Worm (Caenorhabditis elegans) whole organism, late embryonic: ENCODE results near the gene gur-3.

Experiments
- C38D4.7 ChIP-seq: fragments of 200-800 bp; sonication (Bioruptor generic); optimal IDR thresholded peaks from 2 replicates; lab custom pipeline; 2018; ENCODE audit warnings: mild to moderate bottlenecking, missing genetic modification characterization, moderate library complexity, missing compliant biosample characterization
- F13H6.1 ChIP-seq: sonication (generic microtip); optimal IDR thresholded peaks from 2 replicates; lab custom pipeline; 2016; ENCODE audit warnings: missing genetic modification characterization, missing compliant biosample characterization
- T23F11.4 ChIP-seq: fragments of 200-800 bp; sonication (Bioruptor generic); optimal IDR thresholded peaks from 2 replicates; lab custom pipeline; 2018; ENCODE audit warnings: mild to moderate bottlenecking, missing genetic modification characterization, missing compliant biosample characterization
- Y22D7AL.16 ChIP-seq: sonication (generic microtip); optimal IDR thresholded peaks from 2 replicates; lab custom pipeline; 2016; ENCODE audit warnings: missing genetic modification characterization, missing compliant biosample characterization
- ahr-1 ChIP-seq: sonication (generic microtip); optimal IDR thresholded peaks from 2 replicates; lab custom pipeline; 2016; ENCODE audit warnings: missing genetic modification characterization, missing compliant biosample characterization
- ceh-19 ChIP-seq: fragments of 200-800 bp; sonication (Bioruptor generic); optimal IDR thresholded peaks from 2 replicates; lab custom pipeline; 2018; ENCODE audit warnings: mild to moderate bottlenecking, missing genetic modification characterization, missing compliant biosample characterization
- ceh-30 ChIP-seq: fragments of 150-350 bp; optimal IDR thresholded peaks from 2 replicates; lab custom pipeline; 2014; ENCODE audit warnings: missing biosample characterization, missing genetic modification characterization
- ceh-31 ChIP-seq: sonication (generic microtip); optimal IDR thresholded peaks from 2 replicates; lab custom pipeline; 2016; ENCODE audit warnings: missing genetic modification characterization, missing compliant biosample characterization
- ceh-48 ChIP-seq: sonication (generic microtip); optimal IDR thresholded peaks from 2 replicates; lab custom pipeline; 2016; ENCODE audit warnings: missing genetic modification characterization, inconsistent platforms, missing compliant biosample characterization
- ceh-6 ChIP-seq: fragments of 200-800 bp; sonication (Bioruptor generic); optimal IDR thresholded peaks from 2 replicates; lab custom pipeline; 2018; ENCODE audit warnings: mild to moderate bottlenecking, missing genetic modification characterization, missing compliant biosample characterization
- che-1 ChIP-seq: sonication (generic microtip); optimal IDR thresholded peaks from 2 replicates; lab custom pipeline; 2016; ENCODE audit warnings: mild to moderate bottlenecking, missing genetic modification characterization, missing compliant biosample characterization
- dve-1 ChIP-seq: sonication (generic microtip); optimal IDR thresholded peaks from 2 replicates; lab custom pipeline; 2017; ENCODE audit warnings: antibody characterized with exemption, mild to moderate bottlenecking, missing genetic modification characterization, missing compliant biosample characterization
- elt-4 ChIP-seq: sonication (generic microtip); optimal IDR thresholded peaks from 2 replicates; lab custom pipeline; 2016; ENCODE audit warnings: missing genetic modification characterization, missing compliant biosample characterization
- fkh-10 ChIP-seq: fragments of 150-350 bp; optimal IDR thresholded peaks from 2 replicates; lab custom pipeline; 2014; ENCODE audit warnings: missing biosample characterization, missing genetic modification reagents, missing genetic modification characterization
- fkh-6 ChIP-seq: sonication (generic microtip); optimal IDR thresholded peaks from 2 replicates; lab custom pipeline; 2016; ENCODE audit warnings: missing genetic modification characterization, missing compliant biosample characterization
- gmeb-2 ChIP-seq: sonication (generic microtip); optimal IDR thresholded peaks from 2 replicates; lab custom pipeline; 2016; ENCODE audit warnings: missing genetic modification characterization, inconsistent platforms, missing compliant biosample characterization
- hlh-13 ChIP-seq: fragments of 200-800 bp; sonication (Bioruptor generic); optimal IDR thresholded peaks from 2 replicates; lab custom pipeline; 2018; ENCODE audit warnings: mild to moderate bottlenecking, missing genetic modification characterization, missing compliant biosample characterization
- hlh-15 ChIP-seq: sonication (generic microtip); optimal IDR thresholded peaks from 2 replicates; lab custom pipeline; 2016; ENCODE audit warnings: missing genetic modification characterization, missing compliant biosample characterization
- hlh-30 ChIP-seq: sonication (generic microtip); optimal IDR thresholded peaks from 2 replicates; lab custom pipeline; 2017; ENCODE audit warnings: antibody characterized with exemption, missing genetic modification characterization, missing compliant biosample characterization; ENCODE audit not compliant: insufficient read depth
- hlh-8 ChIP-seq: sonication (generic microtip); optimal IDR thresholded peaks from 2 replicates; lab custom pipeline; 2016; ENCODE audit warnings: missing genotype, missing genetic modification characterization, missing compliant biosample characterization
- lin-11 ChIP-seq: fragments of 200-800 bp; sonication (Bioruptor generic); optimal IDR thresholded peaks from 2 replicates; lab custom pipeline; 2018; ENCODE audit warnings: mild to moderate bottlenecking, missing genetic modification characterization, missing compliant biosample characterization
- madf-2 ChIP-seq: sonication (generic microtip); optimal IDR thresholded peaks from 2 replicates; lab custom pipeline; 2017; ENCODE audit warnings: missing genetic modification characterization, missing compliant biosample characterization
- nfya-1 ChIP-seq: sonication (generic microtip); optimal IDR thresholded peaks from 2 replicates; lab custom pipeline; 2017; ENCODE audit warnings: missing genetic modification characterization, mild to moderate bottlenecking, missing compliant biosample characterization, antibody characterized with exemption, moderate library complexity
- nhr-11 ChIP-seq: fragments of 150-350 bp; optimal IDR thresholded peaks from 2 replicates; lab custom pipeline; 2014; ENCODE audit warnings: missing biosample characterization, missing genetic modification characterization
- npax-4 ChIP-seq: sonication (generic microtip); optimal IDR thresholded peaks from 2 replicates; lab custom pipeline; 2016; ENCODE audit warnings: missing genetic modification characterization, missing compliant biosample characterization
- odd-2 ChIP-seq: sonication (generic microtip); optimal IDR thresholded peaks from 2 replicates; lab custom pipeline; 2017; ENCODE audit warnings: antibody characterized with exemption, mild to moderate bottlenecking, missing genetic modification characterization, missing compliant biosample characterization
- pat-9 ChIP-seq: fragments of 200-800 bp; sonication (Bioruptor generic); optimal IDR thresholded peaks from 2 replicates; lab custom pipeline; 2018; ENCODE audit warnings: mild to moderate bottlenecking, missing genetic modification characterization, moderate library complexity, missing compliant biosample characterization
- pha-2 ChIP-seq: sonication (generic microtip); optimal IDR thresholded peaks from 2 replicates; lab custom pipeline; 2017; ENCODE audit warnings: mild to moderate bottlenecking, missing genetic modification characterization, missing compliant biosample characterization
- pha-4 ChIP-seq: fragments of 150-350 bp; optimal IDR thresholded peaks from 2 replicates; lab custom pipeline; 2018; ENCODE audit warnings: missing biosample characterization, missing genetic modification reagents, missing genetic modification characterization
- pqm-1 ChIP-seq: sonication (generic microtip); optimal IDR thresholded peaks from 2 replicates; lab custom pipeline; 2016; ENCODE audit warnings: missing genetic modification characterization, missing compliant biosample characterization
- tbx-7 ChIP-seq: sonication (generic microtip); optimal IDR thresholded peaks from 2 replicates; lab custom pipeline; 2016; ENCODE audit warnings: missing genotype, missing genetic modification characterization, missing compliant biosample characterization
- ttx-3 ChIP-seq: sonication (generic microtip); optimal IDR thresholded peaks from 2 replicates; lab custom pipeline; 2016; ENCODE audit warnings: missing genetic modification reagents, missing genetic modification characterization, missing compliant biosample characterization
- unc-86 ChIP-seq: sonication (generic microtip); optimal IDR thresholded peaks from 2 replicates; lab custom pipeline; 2016; ENCODE audit warnings: missing genetic modification characterization, missing compliant biosample characterization
- zip-5 ChIP-seq: sonication (generic microtip); optimal IDR thresholded peaks from 2 replicates; lab custom pipeline; 2016; ENCODE audit warnings: missing genetic modification characterization, missing compliant biosample characterization
- ztf-16 ChIP-seq: sonication (generic microtip); optimal IDR thresholded peaks from 2 replicates; lab custom pipeline; 2017; ENCODE audit warnings: missing genetic modification characterization, missing compliant biosample characterization

Gene gur-3

DNA sequence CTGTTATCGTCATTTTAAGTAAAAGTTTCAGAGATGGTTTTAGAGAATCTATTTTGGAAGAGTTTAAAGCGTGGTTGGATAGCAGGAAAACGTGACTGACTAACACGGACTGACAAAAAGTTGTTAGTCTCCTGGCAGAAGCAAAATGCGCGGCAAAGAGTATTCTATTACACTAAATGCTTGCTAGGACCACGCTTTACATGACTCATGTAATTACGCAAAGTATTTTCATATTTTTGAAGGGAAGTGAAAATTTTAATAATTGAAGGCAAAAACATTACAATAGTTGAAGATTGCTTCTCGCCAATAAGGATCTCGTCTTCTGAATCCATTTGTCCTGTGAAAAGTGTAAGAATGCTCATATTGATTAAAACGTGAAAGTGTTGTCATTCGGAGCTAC is at the start of gene gur-3:
Gene gur-3, minus strand, starts transcription at position 101 of the 400 bp plus-strand sequence.
- TF ChIP-seq madf-2 (no peak), tbx-7 (no peak), ceh-30 (no peak), hlh-13 (GFP tag; lab: Kevin White, UChicago) (no peak), pqm-1 (no peak), odd-2 (tag; lab: Kevin White, UChicago) (no peak), ceh-31 (tag; lab: Kevin White, UChicago) (no peak), nfya-1 (no peak)

DNA sequence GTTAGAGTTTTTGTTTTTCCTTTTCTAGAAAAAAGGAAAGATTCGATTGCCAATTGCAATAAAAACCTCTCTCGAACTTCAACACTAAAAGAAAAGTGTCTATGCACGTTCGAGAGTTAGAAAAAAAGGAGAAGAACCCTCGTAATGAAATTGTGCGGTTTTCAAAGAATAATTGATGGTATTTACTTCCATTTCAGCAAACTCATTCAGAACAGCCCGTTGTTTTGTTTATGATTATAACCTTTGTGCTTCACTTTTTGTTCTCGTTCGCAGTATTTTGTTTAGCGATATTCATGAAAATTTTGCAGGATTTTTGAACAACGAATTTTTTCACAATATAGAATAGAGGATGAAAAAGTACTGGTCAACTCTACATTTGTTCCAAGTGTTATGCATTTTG is 47.9 kb upstream of the gur-3 start, which contains the start of gene lgc-41:
Gene lgc-41, plus strand, starts transcription at position 301 of the 400 bp plus-strand sequence.
- TF ChIP-seq fkh-10 (no peak), ttx-3 (no peak), ahr-1 (tag; lab: Kevin White, UChicago) (no peak), ztf-16 (tag; lab: Kevin White, UChicago) (no peak), ceh-48 (no peak), F13H6.1 (tag; lab: Kevin White, UChicago) (no peak), lin-11 (tag; lab: Kevin White, UChicago) (no peak), unc-86 (no peak), gmeb-2 (tag; lab: Kevin White, UChicago) (no peak), zip-5 (tag; lab: Kevin White, UChicago) (no peak), dve-1 (tag; lab: Kevin White, UChicago) (no peak), ceh-19 (GFP tag; lab: Kevin White, UChicago) (no peak)

DNA sequence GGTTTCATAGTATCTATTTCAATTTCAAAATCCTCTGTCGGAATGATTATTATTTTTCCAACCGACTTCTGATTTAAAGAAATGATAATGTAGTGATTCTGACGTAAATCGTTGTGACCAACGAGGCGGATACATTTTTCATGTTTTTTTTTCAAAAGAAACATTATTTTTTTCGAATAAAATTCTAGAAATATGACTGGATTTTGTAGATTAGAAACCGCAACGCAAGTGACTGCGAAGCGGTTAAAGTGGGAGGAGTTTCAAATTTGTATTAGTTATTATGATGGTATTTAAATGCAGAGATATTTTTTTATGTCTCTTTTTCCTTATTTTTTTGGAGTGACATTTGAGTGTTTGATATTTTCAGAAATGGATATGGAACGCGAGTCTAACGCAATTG is 40.9 kb upstream of the gur-3 start, which contains the start of gene C39B10.5:
Gene C39B10.5, plus strand, starts transcription at position 362 of the 400 bp plus-strand sequence.
- TF ChIP-seq pha-4 (tag; lab: Kevin White, UChicago) (no peak), hlh-15 (tag; lab: Kevin White, UChicago) (no peak)

DNA sequence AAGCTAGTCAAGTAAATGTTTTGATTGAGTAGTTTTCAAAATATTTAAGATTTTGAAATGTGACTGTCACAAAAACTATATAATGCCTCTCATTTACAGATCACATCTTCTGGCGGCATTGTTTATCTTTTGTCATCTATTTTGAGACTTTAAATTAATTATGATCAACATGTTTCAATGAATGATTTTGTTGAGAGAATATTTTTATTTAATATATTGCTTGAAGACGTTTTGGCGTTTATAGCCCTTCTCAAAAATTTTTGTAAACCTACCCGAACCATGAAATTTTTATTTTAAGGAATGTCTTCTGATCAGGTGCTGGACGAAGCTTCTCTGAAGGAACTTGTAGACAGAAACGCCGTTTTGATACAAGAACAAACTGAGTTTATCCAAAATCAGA is 38.6 kb upstream of the gur-3 start, which contains the start of gene C39B10.4:
Gene C39B10.4, plus strand, starts transcription at position 301 of the 400 bp plus-strand sequence.
- TF ChIP-seq fkh-6 (tag; lab: Kevin White, UChicago), result no peak
- TF ChIP-seq C38D4.7, result no peak
- no peak for TF ChIP-seq pha-2

DNA sequence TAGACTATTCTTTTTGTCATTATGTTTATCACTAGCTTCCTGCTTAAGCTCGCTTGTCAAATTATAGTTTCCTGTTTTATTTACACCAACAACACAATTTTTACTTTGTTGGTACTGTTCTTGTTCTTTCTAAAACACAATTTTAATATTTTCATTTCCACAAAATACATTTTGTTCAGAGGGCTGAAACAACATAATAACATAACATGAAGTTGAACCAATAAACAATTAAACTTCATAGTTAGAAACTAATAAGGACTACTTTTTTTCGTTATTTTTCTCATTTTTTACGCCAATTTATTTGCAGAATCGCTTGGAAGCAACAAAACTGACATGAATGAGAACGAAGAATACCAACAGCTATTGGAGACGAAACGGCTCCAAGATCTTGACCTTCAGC is 37.7 kb upstream of the gur-3 start, which contains the start of gene C39B10.3:
Gene C39B10.3, plus strand, starts transcription at position 301 of the 400 bp plus-strand sequence.
- TF ChIP-seq Y22D7AL.16 (tag; lab: Kevin White, UChicago) (no peak), che-1 (no peak), ceh-6 (no peak), C38D4.7 (no peak), elt-4 (no peak), T23F11.4 (GFP tag; lab: Kevin White, UChicago) (no peak), nfya-1 (no peak), pat-9 (tag; lab: Kevin White, UChicago) (no peak), pqm-1 (no peak), fkh-10 (no peak), hlh-30 (tag; lab: Kevin White, UChicago) (no peak), hlh-8 (tag; lab: Kevin White, UChicago) (no peak), npax-4 (tag; lab: Kevin White, UChicago) (no peak), hlh-15 (tag; lab: Kevin White, UChicago) (no peak), ceh-30 (no peak), ceh-31 (tag; lab: Kevin White, UChicago) (no peak), dve-1 (tag; lab: Kevin White, UChicago) (no peak), nhr-11 (tag; lab: Kevin White, UChicago) (no peak)
